Fruit fly (Drosophila melanogaster) whole organism, embryonic: ENCODE data around the gene CG3587.
A peak's percentile ranks its signal among the peaks of the same experiment; 100 is the strongest.

Experiments
- Aef1 ChIP-seq: fragments of 200-800 bp; sonication (Bioruptor generic); IDR thresholded peaks from 3 replicates; pipeline ENCODE4 v1.3.6; 2022; ENCODE audit warnings: missing biosample characterization, missing genetic modification characterization
- Blimp-1 ChIP-seq: fragments of 200-800 bp; sonication (Bioruptor generic); optimal IDR thresholded peaks from 3 replicates; lab custom pipeline; 2018; ENCODE audit warnings: missing biosample characterization, missing genetic modification characterization, mild to moderate bottlenecking, moderate library complexity, missing genetic modification reagents
- CG11560 ChIP-seq: fragments of 200-800 bp; sonication (Bioruptor generic); IDR thresholded peaks from 3 replicates; pipeline ENCODE4 v1.3.6; 2022; ENCODE audit warnings: missing biosample characterization, missing genetic modification characterization
- CG11695 ChIP-seq: fragments of 200-800 bp; sonication (Bioruptor generic); IDR thresholded peaks from 3 replicates; pipeline ENCODE4 v1.3.6; 2022; ENCODE audit warnings: missing biosample characterization, missing genetic modification characterization
- CG12219 ChIP-seq: fragments of 200-800 bp; sonication (Bioruptor generic); optimal IDR thresholded peaks from 3 replicates; lab custom pipeline; 2018; ENCODE audit warnings: missing biosample characterization, mild to moderate bottlenecking, missing genetic modification characterization
- CG12236 ChIP-seq: fragments of 200-800 bp; sonication (Bioruptor generic); optimal IDR thresholded peaks from 2 replicates; lab custom pipeline; 2016; ENCODE audit warnings: missing biosample characterization, missing genetic modification characterization
- CG1233 ChIP-seq: fragments of 200-800 bp; sonication (Bioruptor generic); optimal IDR thresholded peaks from 4 replicates; lab custom pipeline; 2018; ENCODE audit warnings: missing biosample characterization, mild to moderate bottlenecking, missing genetic modification characterization
- CG14050 ChIP-seq: fragments of 200-800 bp; sonication (Bioruptor generic); IDR thresholded peaks from 3 replicates; pipeline ENCODE4 v1.3.6; 2022; ENCODE audit warnings: missing biosample characterization, missing genetic modification characterization
- CG14667 ChIP-seq: fragments of 200-800 bp; sonication (Bioruptor generic); IDR thresholded peaks from 2 replicates; pipeline ENCODE4 v1.3.6; 2022; ENCODE audit warnings: missing biosample characterization, missing genetic modification characterization
- CG18619 ChIP-seq: fragments of 200-800 bp; sonication (Bioruptor generic); optimal IDR thresholded peaks from 3 replicates; lab custom pipeline; 2017; ENCODE audit warnings: missing biosample characterization, mild to moderate bottlenecking, missing genetic modification characterization
- CG18764 ChIP-seq: fragments of 200-800 bp; sonication (Bioruptor generic); optimal IDR thresholded peaks from 3 replicates; lab custom pipeline; 2016; ENCODE audit warnings: missing biosample characterization, missing genetic modification characterization
- CG31224 ChIP-seq: fragments of 200-800 bp; sonication (Bioruptor generic); IDR thresholded peaks from 2 replicates; pipeline ENCODE4 v1.3.6; 2022; ENCODE audit warnings: missing biosample characterization, missing genetic modification characterization
- CG3281 ChIP-seq: fragments of 200-800 bp; sonication (Bioruptor generic); optimal IDR thresholded peaks from 3 replicates; lab custom pipeline; 2017; ENCODE audit warnings: missing biosample characterization, mild to moderate bottlenecking, missing genetic modification characterization
- CG3407 ChIP-seq: fragments of 200-800 bp; sonication (Bioruptor generic); optimal IDR thresholded peaks from 2 replicates; lab custom pipeline; 2018; ENCODE audit warnings: missing biosample characterization, mild to moderate bottlenecking, missing genetic modification characterization
- CG34422 ChIP-seq: fragments of 200-800 bp; sonication (Bioruptor generic); IDR thresholded peaks from 3 replicates; pipeline ENCODE4 v1.3.6; 2022; ENCODE audit warnings: missing biosample characterization, missing genetic modification characterization
- CG3726 ChIP-seq: fragments of 200-800 bp; sonication (Bioruptor generic); IDR thresholded peaks from 3 replicates; pipeline ENCODE4, ENCODE4 v1.3.6; 2022; ENCODE audit warnings: missing biosample characterization, missing genetic modification characterization
- CG4404 ChIP-seq: fragments of 200-800 bp; sonication (Bioruptor generic); IDR thresholded peaks from 2 replicates; pipeline ENCODE4 v1.3.6; 2022; ENCODE audit warnings: missing biosample characterization, missing genetic modification characterization
- CG4424 ChIP-seq: fragments of 200-800 bp; sonication (Bioruptor generic); optimal IDR thresholded peaks from 3 replicates; lab custom pipeline; 2016; ENCODE audit warnings: missing biosample characterization, missing genetic modification characterization
- CG6683 ChIP-seq: fragments of 200-800 bp; sonication (Bioruptor generic); optimal IDR thresholded peaks from 2 replicates; lab custom pipeline; 2017; ENCODE audit warnings: missing biosample characterization, mild to moderate bottlenecking, missing genetic modification characterization, missing genetic modification reagents
- CG7987 ChIP-seq: fragments of 200-800 bp; sonication (Bioruptor generic); optimal IDR thresholded peaks from 2 replicates; lab custom pipeline; 2018; ENCODE audit warnings: missing biosample characterization, mild to moderate bottlenecking, missing genetic modification characterization, moderate library complexity
- CG9437 ChIP-seq: fragments of 200-800 bp; sonication (Bioruptor generic); optimal IDR thresholded peaks from 2 replicates; lab custom pipeline; 2018; ENCODE audit warnings: missing biosample characterization, mild to moderate bottlenecking, missing genetic modification characterization
- CG9727 ChIP-seq: fragments of 200-800 bp; sonication (Bioruptor generic); optimal IDR thresholded peaks from 3 replicates; lab custom pipeline; 2017; ENCODE audit warnings: missing biosample characterization, mild to moderate bottlenecking, missing genetic modification characterization
- CG9797 ChIP-seq: fragments of 200-800 bp; sonication (Bioruptor generic); optimal IDR thresholded peaks from 3 replicates; lab custom pipeline; 2018; ENCODE audit warnings: missing biosample characterization, mild to moderate bottlenecking, missing genetic modification characterization
- Deaf1 ChIP-seq: fragments of 200-800 bp; optimal IDR thresholded peaks from 3 replicates; lab custom pipeline; 2019; ENCODE audit warnings: missing biosample characterization, mild to moderate bottlenecking, missing genetic modification characterization, moderate library complexity
- ERR ChIP-seq: fragments of 200-800 bp; sonication (Bioruptor generic); optimal IDR thresholded peaks from 2 replicates; lab custom pipeline; 2016; ENCODE audit warnings: missing biosample characterization, missing genetic modification characterization
- Ets97D ChIP-seq: fragments of 200-800 bp; sonication (Bioruptor generic); optimal IDR thresholded peaks from 3 replicates; lab custom pipeline; 2016; ENCODE audit warnings: missing biosample characterization, missing genetic modification characterization
- Hr78 ChIP-seq, 2 experiments: fragments of 200-800 bp in 1 of 2; fragments of >200 bp in 1 of 2; sonication (Bioruptor generic) in 1 of 2; optimal IDR thresholded peaks; 2 replicates each; lab custom pipeline; 2017 to 2019; ENCODE audit warnings: missing biosample characterization in 2 of 2, missing genetic modification characterization in 2 of 2, mild to moderate bottlenecking in 1 of 2, moderate library complexity in 1 of 2
- Nf-YB ChIP-seq: fragments of 200-800 bp; sonication (Bioruptor generic); optimal IDR thresholded peaks from 3 replicates; lab custom pipeline; 2019; ENCODE audit warnings: missing biosample characterization, mild to moderate bottlenecking, missing genetic modification characterization, moderate library complexity
- Sox102F ChIP-seq: fragments of 200-800 bp; sonication (Bioruptor generic); optimal IDR thresholded peaks from 2 replicates; lab custom pipeline; 2018; ENCODE audit warnings: missing biosample characterization, mild to moderate bottlenecking, missing genetic modification characterization, moderate library complexity
- Stat92E ChIP-seq, 3 experiments: fragments of >200 bp in 2 of 3; fragments of 200-800 bp in 1 of 3; sonication (Bioruptor generic) in 1 of 3; optimal IDR thresholded peaks; 2 replicates each; lab custom pipeline; 2017 to 2019; ENCODE audit warnings: missing biosample characterization in 3 of 3, missing genetic modification characterization in 3 of 3, mild to moderate bottlenecking in 1 of 3, moderate library complexity in 1 of 3
- Trl ChIP-seq, 3 experiments: fragments of >200 bp in 2 of 3; fragments of 200-800 bp in 1 of 3; sonication (Bioruptor generic) in 1 of 3; optimal IDR thresholded peaks; 2 replicates in 1 of 3; 3 replicates in 2 of 3; lab custom pipeline; 2016 to 2017; ENCODE audit warnings: missing biosample characterization in 1 of 3, missing genetic modification characterization in 1 of 3
- ap ChIP-seq: fragments of 200-800 bp; sonication (Bioruptor generic); IDR thresholded peaks from 2 replicates; pipeline ENCODE4 v1.3.6; 2022; ENCODE audit warnings: missing biosample characterization, missing genetic modification characterization
- ato ChIP-seq: fragments of 200-800 bp; sonication (Bioruptor generic); IDR thresholded peaks from 2 replicates; pipeline ENCODE4 v1.3.6; 2022; ENCODE audit warnings: missing biosample characterization, missing genetic modification characterization; ENCODE audit not compliant: partially characterized antibody
- az2 ChIP-seq: fragments of 200-800 bp; sonication (Bioruptor generic); optimal IDR thresholded peaks from 3 replicates; lab custom pipeline; 2016; ENCODE audit warnings: missing biosample characterization, missing genetic modification characterization
- cg ChIP-seq: fragments of 200-800 bp; sonication (Bioruptor generic); optimal IDR thresholded peaks from 3 replicates; lab custom pipeline; 2019; ENCODE audit warnings: missing biosample characterization, mild to moderate bottlenecking, missing genetic modification characterization, moderate library complexity
- cwo ChIP-seq: fragments of 200-800 bp; sonication (Bioruptor generic); optimal IDR thresholded peaks from 3 replicates; lab custom pipeline; 2017; ENCODE audit warnings: missing biosample characterization, missing genetic modification characterization, mild to moderate bottlenecking, moderate library complexity, missing genetic modification reagents
- gce ChIP-seq: fragments of 200-800 bp; sonication (Bioruptor generic); IDR thresholded peaks from 3 replicates; pipeline ENCODE4 v1.3.6; 2022; ENCODE audit warnings: missing biosample characterization, missing genetic modification characterization
- inv ChIP-seq: fragments of 200-800 bp; sonication (Bioruptor generic); IDR thresholded peaks from 2 replicates; pipeline ENCODE4 v1.3.6; 2022; ENCODE audit warnings: missing biosample characterization, missing genetic modification characterization; ENCODE audit not compliant: partially characterized antibody
- kni ChIP-seq: fragments of 200-800 bp; sonication (Bioruptor generic); optimal IDR thresholded peaks from 3 replicates; lab custom pipeline; 2017; ENCODE audit warnings: mild to moderate bottlenecking, missing biosample characterization, missing genetic modification reagents, missing genetic modification characterization
- mam ChIP-seq: fragments of 200-800 bp; sonication (Bioruptor generic); optimal IDR thresholded peaks from 3 replicates; lab custom pipeline; 2016; ENCODE audit warnings: missing biosample characterization, missing genetic modification characterization
- nmo ChIP-seq: fragments of 200-800 bp; sonication (Bioruptor generic); optimal IDR thresholded peaks from 2 replicates; lab custom pipeline; 2018; ENCODE audit warnings: missing biosample characterization, mild to moderate bottlenecking, missing genetic modification characterization, moderate library complexity
- pho ChIP-seq: fragments of 200-800 bp; sonication (Bioruptor generic); optimal IDR thresholded peaks from 2 replicates; lab custom pipeline; 2016; ENCODE audit warnings: missing biosample characterization, missing genetic modification characterization
- pnt ChIP-seq: fragments of 200-800 bp; sonication (Bioruptor generic); optimal IDR thresholded peaks from 3 replicates; lab custom pipeline; 2016; ENCODE audit warnings: missing biosample characterization, missing genetic modification characterization
- schlank ChIP-seq: fragments of 200-800 bp; sonication (Bioruptor generic); optimal IDR thresholded peaks from 2 replicates; lab custom pipeline; 2018; ENCODE audit warnings: missing biosample characterization, mild to moderate bottlenecking, missing genetic modification characterization
- slp2 ChIP-seq: fragments of 200-800 bp; sonication (Bioruptor generic); optimal IDR thresholded peaks from 2 replicates; lab custom pipeline; 2016; ENCODE audit warnings: missing biosample characterization, missing genetic modification characterization
- yki ChIP-seq: fragments of >200 bp; optimal IDR thresholded peaks from 3 replicates; lab custom pipeline; 2018
- z ChIP-seq: fragments of 200-800 bp; sonication (Bioruptor generic); IDR thresholded peaks from 3 replicates; pipeline ENCODE4 v1.3.6; 2022; ENCODE audit warnings: missing biosample characterization, missing genetic modification characterization

CG3587 gene

DNA sequence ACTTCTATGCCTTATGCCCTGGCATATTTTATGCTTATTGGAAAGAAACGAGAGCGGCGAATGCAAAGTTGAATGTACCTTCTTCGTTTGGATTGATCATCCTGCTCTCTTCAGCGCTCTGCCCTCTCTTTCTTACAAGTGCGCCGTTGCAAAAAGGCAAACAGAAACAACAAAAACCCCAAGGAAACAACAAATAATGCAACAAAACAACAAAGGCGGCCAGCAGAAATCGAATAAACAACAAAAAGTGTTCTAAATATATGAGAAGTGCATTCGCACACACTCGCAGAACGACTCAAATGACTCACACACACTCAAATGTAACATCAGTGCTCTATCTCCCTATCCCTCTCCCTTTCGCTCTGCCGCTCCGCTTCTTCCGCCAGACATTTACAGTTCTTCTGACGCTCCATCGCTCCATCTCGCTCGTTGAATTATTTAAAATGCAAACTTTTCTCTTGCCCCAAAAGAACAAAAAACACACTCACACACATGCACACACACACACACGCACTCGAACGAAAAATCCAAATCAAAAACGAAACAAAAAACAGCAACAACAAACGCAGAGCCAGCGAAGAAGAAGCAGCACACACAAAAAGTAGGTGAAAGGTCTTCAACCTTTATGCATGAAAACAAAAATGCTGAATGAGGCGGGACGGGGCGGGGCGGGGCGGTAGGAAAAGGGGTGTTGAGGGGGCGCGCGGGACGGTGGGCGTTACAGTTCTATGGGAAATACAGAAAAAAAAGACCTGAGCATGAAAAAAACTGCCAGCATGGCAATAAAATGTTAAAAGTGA is 26.1 kb downstream of the CG3587 start (continued):
- TF ChIP-seq Aef1 (GFP tag; lab: Robert Waterston, UW) (0 out of 3 replicates have a peak, but pooled peaks have one; percentile 16), Nf-YB (GFP tag; lab: Kevin White, UChicago) (no peak), az2 (no peak), nmo (GFP tag; lab: Kevin White, UChicago) (no peak), slp2 (GFP tag; lab: Kevin White, UChicago) (no peak), CG4404 (GFP tag; lab: Robert Waterston, UW) (no peak), inv (GFP tag; lab: Robert Waterston, UW) (no peak), CG1233 (no peak), CG11560 (no peak), CG9727 (GFP tag; lab: Kevin White, UChicago) (no peak), CG18764 (GFP tag; lab: Kevin White, UChicago) (no peak), Blimp-1 (GFP tag; lab: Kevin White, UChicago) (peak; percentile 85), z (peak; percentile 75), CG9797 (GFP tag; lab: Kevin White, UChicago) (no peak), pho (GFP tag; lab: Kevin White, UChicago) (no peak), CG6683 (GFP tag; lab: Kevin White, UChicago) (no peak), CG34422 (GFP tag; lab: Robert Waterston, UW) (no peak)

DNA sequence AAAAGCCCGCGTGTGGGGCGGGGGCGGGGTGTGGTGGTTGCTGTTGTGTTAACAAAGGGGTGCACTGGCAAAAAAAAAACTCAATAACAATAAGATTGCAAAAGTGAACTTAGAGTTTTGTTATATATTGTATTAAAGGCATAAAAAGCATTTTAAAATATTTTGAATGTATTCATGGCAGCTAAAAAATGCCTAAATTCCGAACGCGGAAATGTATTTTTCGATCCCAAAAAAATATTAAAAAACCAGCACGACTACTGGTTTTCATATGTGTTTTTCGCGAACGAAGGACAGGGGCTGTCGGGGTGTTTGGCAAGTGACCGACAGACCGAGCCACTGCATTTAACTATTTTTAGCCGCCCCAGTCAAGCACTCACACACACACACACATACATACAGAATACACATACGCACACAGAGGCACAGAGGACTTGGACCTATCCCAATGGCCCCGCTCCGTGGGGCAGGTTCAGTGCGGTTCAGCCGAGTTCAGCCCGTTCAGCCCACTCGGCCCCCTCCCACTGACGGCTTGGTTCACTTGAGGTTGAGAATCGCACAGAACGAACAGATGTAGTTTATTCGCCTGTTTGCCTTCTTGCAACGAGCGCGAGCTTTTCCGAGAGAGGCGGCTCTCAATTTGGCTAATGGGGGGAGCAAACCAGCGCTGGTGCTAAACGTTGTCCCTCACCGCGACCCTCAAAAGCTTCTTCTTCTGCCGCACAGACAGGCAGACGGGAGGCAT is 26.8 kb downstream of the CG3587 start:
- no peak for TF ChIP-seq ato (GFP tag; lab: Robert Waterston, UW)
- no peak for TF ChIP-seq ap
- TF ChIP-seq CG7987 (GFP tag; lab: Kevin White, UChicago): no peak
- no peak for TF ChIP-seq yki
- no peak for TF ChIP-seq ERR (GFP tag; lab: Kevin White, UChicago)
- no peak for TF ChIP-seq schlank (tag; lab: Kevin White, UChicago)
- TF ChIP-seq mam: no peak
- no peak for TF ChIP-seq CG14050 (GFP tag; lab: Robert Waterston, UW)
- TF ChIP-seq CG14667: no peak
- TF ChIP-seq cg: peak; percentile 21
- no peak for TF ChIP-seq gce (GFP tag; lab: Robert Waterston, UW)
- TF ChIP-seq Sox102F (GFP tag; lab: Kevin White, UChicago): peak; percentile 31
- TF ChIP-seq cwo (GFP tag; lab: Kevin White, UChicago): no peak
- peak; percentile 10 to 12 for TF ChIP-seq Trl (optimal IDR thresholded peaks at IDR 0.05; lab: Kevin White, UChicago)
- TF ChIP-seq Trl (GFP tag; optimal IDR thresholded peaks at IDR 0.05; lab: Kevin White, UChicago): no peak
- no peak for TF ChIP-seq CG11695 (GFP tag; lab: Robert Waterston, UW)
- no peak for TF ChIP-seq CG9437 (GFP tag; lab: Kevin White, UChicago)
- TF ChIP-seq kni (GFP tag; lab: Kevin White, UChicago): no peak
- no peak for TF ChIP-seq CG3407
- TF ChIP-seq CG12219: no peak
- TF ChIP-seq CG12236: no peak
- TF ChIP-seq CG31224 (GFP tag; lab: Robert Waterston, UW): no peak
- no peak for TF ChIP-seq CG4424 (GFP tag; lab: Kevin White, UChicago)
- no peak for TF ChIP-seq CG3281
- peak; percentile 53 for TF ChIP-seq Deaf1 (tag; lab: Kevin White, UChicago)
- TF ChIP-seq Hr78 (GFP tag; optimal IDR thresholded peaks at IDR 0.05; lab: Kevin White, UChicago): no peak
- no peak for TF ChIP-seq CG18619 (GFP tag; lab: Kevin White, UChicago)
- no peak for TF ChIP-seq pnt
- 0 out of 3 replicates have a peak, but pooled peaks have one; percentile 6 for TF ChIP-seq Aef1 (GFP tag; lab: Robert Waterston, UW)
- no peak for TF ChIP-seq Stat92E (GFP tag; optimal IDR thresholded peaks at IDR 0.05; lab: Kevin White, UChicago)
- TF ChIP-seq CG3726 (GFP tag; lab: Robert Waterston, UW): no peak
- no peak for TF ChIP-seq Ets97D (GFP tag; lab: Kevin White, UChicago)
